Worm (Caenorhabditis elegans) whole organism, late embryonic: ENCODE measurements around the gene nlp-61.

Experiments used
- ahr-1 ChIP-seq: sonication (generic microtip); optimal IDR thresholded peaks from 2 replicates; lab custom pipeline; 2016; ENCODE audit warnings: missing genetic modification characterization, missing compliant biosample characterization
- fax-1 ChIP-seq: sonication (generic microtip); optimal IDR thresholded peaks from 2 replicates; lab custom pipeline; 2016; ENCODE audit warnings: missing genotype, missing genetic modification characterization, missing compliant biosample characterization
- pha-4 ChIP-seq: fragments of 150-350 bp; optimal IDR thresholded peaks from 2 replicates; lab custom pipeline; 2018; ENCODE audit warnings: missing biosample characterization, missing genetic modification reagents, missing genetic modification characterization
- sdc-2 ChIP-seq: sonication (generic microtip); optimal IDR thresholded peaks from 2 replicates; lab custom pipeline; 2016; ENCODE audit warnings: missing genotype, missing genetic modification characterization, missing compliant biosample characterization
- syd-9 ChIP-seq: sonication (generic microtip); optimal IDR thresholded peaks from 2 replicates; lab custom pipeline; 2016; ENCODE audit warnings: mild to moderate bottlenecking, missing genetic modification characterization, moderate library complexity, missing compliant biosample characterization
- unc-55 ChIP-seq: sonication (generic microtip); optimal IDR thresholded peaks from 2 replicates; lab custom pipeline; 2017; ENCODE audit warnings: missing biosample characterization, missing genetic modification reagents, missing genetic modification characterization

- no peak for TF ChIP-seq ahr-1 (tag; lab: Kevin White, UChicago)
- no peak for TF ChIP-seq fax-1 (tag; lab: Kevin White, UChicago)
- no peak for TF ChIP-seq unc-55 (GFP tag; lab: Kevin White, UChicago)
- TF ChIP-seq pha-4 (tag; lab: Kevin White, UChicago) = no peak
- no peak for TF ChIP-seq syd-9 (tag; lab: Kevin White, UChicago)
- no peak for TF ChIP-seq sdc-2
Observed at ce11 chrX:7638790-7639189, 11.3 kb downstream of the nlp-61 start.
